Worm (Caenorhabditis elegans) whole organism, L1 larva: ENCODE measurements around the gene plpp-1.2.

Source experiments
- elt-2 ChIP-seq: sonication (generic microtip); optimal IDR thresholded peaks from 2 replicates; lab custom pipeline; 2016; ENCODE audit warnings: missing genetic modification characterization, mild to moderate bottlenecking, inconsistent platforms, missing compliant biosample characterization, missing genetic modification reagents
- grh-1 ChIP-seq: fragments of 200-800 bp; sonication (Bioruptor generic); IDR thresholded peaks from 2 replicates; pipeline ENCODE4 v1.3.6; 2022; ENCODE audit warnings: missing genetic modification reagents, missing genetic modification characterization, missing compliant biosample characterization
- lin-14 ChIP-seq: fragments of 200-800 bp; sonication (Bioruptor generic); optimal IDR thresholded peaks from 2 replicates; lab custom pipeline; 2018; ENCODE audit warnings: mild to moderate bottlenecking, missing genetic modification characterization, moderate library complexity, missing compliant biosample characterization
- lir-3 ChIP-seq: sonication (generic microtip); optimal IDR thresholded peaks from 2 replicates; lab custom pipeline; 2016; ENCODE audit warnings: mild to moderate bottlenecking, missing genetic modification characterization, moderate library complexity, missing compliant biosample characterization; ENCODE audit not compliant: poor library complexity
- nhr-28 ChIP-seq: fragments of 150-350 bp; optimal IDR thresholded peaks from 2 replicates; lab custom pipeline; 2014; ENCODE audit warnings: missing biosample characterization, missing genetic modification characterization
- pqm-1 ChIP-seq: sonication (generic microtip); optimal IDR thresholded peaks from 3 replicates; lab custom pipeline; 2017; ENCODE audit warnings: missing biosample characterization, missing genetic modification characterization
- snpc-4 ChIP-seq: fragments of 150-350 bp; optimal IDR thresholded peaks from 2 replicates; lab custom pipeline; 2014; ENCODE audit warnings: missing biosample characterization, missing genetic modification characterization
- snu-23 ChIP-seq: sonication (generic microtip); optimal IDR thresholded peaks from 2 replicates; lab custom pipeline; 2016; ENCODE audit warnings: missing genetic modification characterization, missing compliant biosample characterization
- unc-62 ChIP-seq: fragments of 150-350 bp; optimal IDR thresholded peaks from 2 replicates; lab custom pipeline; 2014; ENCODE audit warnings: missing biosample characterization, missing genetic modification reagents, missing genetic modification characterization
- xbp-1 ChIP-seq: sonication (generic microtip); optimal IDR thresholded peaks from 2 replicates; lab custom pipeline; 2016; ENCODE audit warnings: missing genetic modification characterization, missing compliant biosample characterization
- zag-1 ChIP-seq: fragments of 150-350 bp; optimal IDR thresholded peaks from 2 replicates; lab custom pipeline; 2014; ENCODE audit warnings: missing biosample characterization, missing genetic modification characterization

DNA sequence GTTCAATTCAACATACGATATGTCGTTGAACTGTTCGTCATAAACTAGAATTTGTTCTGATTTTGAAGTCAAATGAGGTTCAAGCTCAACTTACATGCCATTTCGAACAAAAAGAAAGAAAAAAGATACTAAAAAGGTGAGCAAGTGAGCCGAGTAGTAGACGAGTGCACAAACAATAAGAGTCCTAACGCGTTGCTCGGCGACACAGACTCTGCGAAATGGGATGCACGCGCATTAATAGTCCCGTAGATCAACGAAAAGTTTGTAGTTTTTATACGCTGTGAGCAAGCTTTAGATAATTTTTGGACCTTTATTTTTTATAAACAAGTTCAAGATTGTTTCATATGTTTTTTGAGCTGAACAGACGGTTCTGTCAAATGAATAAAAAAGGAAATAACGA, 43.4 kb downstream of the plpp-1.2 start, which contains the start of gene C56E6.4:
- TF ChIP-seq lin-14 (GFP tag; lab: Kevin White, UChicago) (no peak), lir-3 (tag; lab: Kevin White, UChicago) (no peak), zag-1 (tag; lab: Kevin White, UChicago) (no peak), elt-2 (no peak), unc-62 (GFP tag; lab: Kevin White, UChicago) (no peak), snu-23 (GFP tag; lab: Kevin White, UChicago) (no peak), snpc-4 (tag; lab: Kevin White, UChicago) (no peak), grh-1 (GFP tag; lab: Robert Waterston, UW) (no peak), xbp-1 (tag; lab: Kevin White, UChicago) (no peak), pqm-1 (tag; lab: Kevin White, UChicago) (no peak), nhr-28 (tag; lab: Kevin White, UChicago) (no peak)
